Fruit fly (Drosophila melanogaster): Measurements from ENCODE around the gene CG33557.

DNA sequence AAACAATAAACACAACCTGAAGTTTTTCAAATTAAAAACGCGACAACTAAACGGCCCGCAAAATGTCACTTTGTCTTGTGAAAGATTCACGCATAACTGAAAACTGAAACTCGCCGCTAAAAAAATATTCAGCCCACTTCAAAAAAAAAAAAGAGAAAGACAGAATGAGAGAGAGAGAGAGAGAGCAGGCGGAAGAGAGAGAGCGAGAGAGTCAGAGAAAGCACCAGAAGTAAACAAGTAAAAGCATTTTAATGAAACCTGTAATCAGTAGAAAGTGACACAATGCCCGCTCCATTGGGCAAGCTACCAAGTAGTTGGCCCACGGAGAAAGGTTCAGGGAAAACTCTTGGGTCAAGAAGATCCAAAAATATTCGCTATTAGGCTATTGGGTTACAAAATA, 31.7 kb upstream of the CG33557 start, which contains the start of gene CG43386:
- TF ChIP-seq ttk (optimal IDR thresholded peaks at IDR 0.05) (no peak), h (optimal IDR thresholded peaks at IDR 0.05) (no peak), insv (optimal IDR thresholded peaks at IDR 0.05) (no peak)
